Worm (Caenorhabditis elegans) whole organism, late embryonic: Measurements from ENCODE around the gene T27F7.12.

ENCODE experiments used
- ceh-18 ChIP-seq: sonication (generic microtip); optimal IDR thresholded peaks from 2 replicates; lab custom pipeline; 2016; ENCODE audit warnings: missing genetic modification characterization, missing compliant biosample characterization
- ceh-6 ChIP-seq: fragments of 200-800 bp; sonication (Bioruptor generic); optimal IDR thresholded peaks from 2 replicates; lab custom pipeline; 2018; ENCODE audit warnings: mild to moderate bottlenecking, missing genetic modification characterization, missing compliant biosample characterization
- che-1 ChIP-seq: sonication (generic microtip); optimal IDR thresholded peaks from 2 replicates; lab custom pipeline; 2016; ENCODE audit warnings: mild to moderate bottlenecking, missing genetic modification characterization, missing compliant biosample characterization
- dve-1 ChIP-seq: sonication (generic microtip); optimal IDR thresholded peaks from 2 replicates; lab custom pipeline; 2017; ENCODE audit warnings: antibody characterized with exemption, mild to moderate bottlenecking, missing genetic modification characterization, missing compliant biosample characterization
- fkh-10 ChIP-seq: fragments of 150-350 bp; optimal IDR thresholded peaks from 2 replicates; lab custom pipeline; 2014; ENCODE audit warnings: missing biosample characterization, missing genetic modification reagents, missing genetic modification characterization
- gmeb-2 ChIP-seq: sonication (generic microtip); optimal IDR thresholded peaks from 2 replicates; lab custom pipeline; 2016; ENCODE audit warnings: missing genetic modification characterization, inconsistent platforms, missing compliant biosample characterization
- hlh-15 ChIP-seq: sonication (generic microtip); optimal IDR thresholded peaks from 2 replicates; lab custom pipeline; 2016; ENCODE audit warnings: missing genetic modification characterization, missing compliant biosample characterization
- hlh-6 ChIP-seq: sonication (generic microtip); optimal IDR thresholded peaks from 2 replicates; lab custom pipeline; 2016; ENCODE audit warnings: missing genotype, missing genetic modification characterization, missing compliant biosample characterization
- madf-2 ChIP-seq: sonication (generic microtip); optimal IDR thresholded peaks from 2 replicates; lab custom pipeline; 2017; ENCODE audit warnings: missing genetic modification characterization, missing compliant biosample characterization
- mec-3 ChIP-seq: sonication (generic microtip); optimal IDR thresholded peaks from 2 replicates; lab custom pipeline; 2016; ENCODE audit warnings: borderline replicate concordance, missing genetic modification characterization, missing compliant biosample characterization
- nhr-232 ChIP-seq: sonication (generic microtip); optimal IDR thresholded peaks from 2 replicates; lab custom pipeline; 2016; ENCODE audit warnings: missing genetic modification characterization, missing compliant biosample characterization
- sox-2 ChIP-seq: fragments of 200-800 bp; sonication (Bioruptor generic); IDR thresholded peaks from 2 replicates; pipeline ENCODE4 v1.3.6; 2022; ENCODE audit warnings: missing genetic modification reagents, missing genetic modification characterization, missing compliant biosample characterization
- unc-86 ChIP-seq: sonication (generic microtip); optimal IDR thresholded peaks from 2 replicates; lab custom pipeline; 2016; ENCODE audit warnings: missing genetic modification characterization, missing compliant biosample characterization
- ztf-16 ChIP-seq: sonication (generic microtip); optimal IDR thresholded peaks from 2 replicates; lab custom pipeline; 2017; ENCODE audit warnings: missing genetic modification characterization, missing compliant biosample characterization

ce11 chrII:4993530-4994192 is 3.8 kb downstream of the T27F7.12 start, which contains the start of the genes eif-1 and vps-24:
- TF ChIP-seq unc-86 (tag; lab: Kevin White, UChicago), result no peak
- no peak for TF ChIP-seq ceh-18
- no peak for TF ChIP-seq mec-3 (tag; lab: Kevin White, UChicago)
- no peak for TF ChIP-seq gmeb-2 (tag; lab: Kevin White, UChicago)
- TF ChIP-seq hlh-15 (tag; lab: Kevin White, UChicago), result no peak
- no peak for TF ChIP-seq nhr-232 (tag; lab: Kevin White, UChicago)
- TF ChIP-seq fkh-10 (GFP tag; lab: Kevin White, UChicago), result no peak
- TF ChIP-seq sox-2 (GFP tag; lab: Robert Waterston, UW), result no peak
- TF ChIP-seq che-1, result no peak
- TF ChIP-seq madf-2, result no peak
- no peak for TF ChIP-seq hlh-6 (tag; lab: Kevin White, UChicago)
- no peak for TF ChIP-seq ztf-16 (tag; lab: Kevin White, UChicago)
- TF ChIP-seq ceh-6 (GFP tag; lab: Kevin White, UChicago), result no peak
- TF ChIP-seq dve-1 (tag; lab: Kevin White, UChicago), result no peak
